Fruit fly (Drosophila melanogaster): Measurements from ENCODE around the gene Tgs1.

Gene Tgs1

DNA sequence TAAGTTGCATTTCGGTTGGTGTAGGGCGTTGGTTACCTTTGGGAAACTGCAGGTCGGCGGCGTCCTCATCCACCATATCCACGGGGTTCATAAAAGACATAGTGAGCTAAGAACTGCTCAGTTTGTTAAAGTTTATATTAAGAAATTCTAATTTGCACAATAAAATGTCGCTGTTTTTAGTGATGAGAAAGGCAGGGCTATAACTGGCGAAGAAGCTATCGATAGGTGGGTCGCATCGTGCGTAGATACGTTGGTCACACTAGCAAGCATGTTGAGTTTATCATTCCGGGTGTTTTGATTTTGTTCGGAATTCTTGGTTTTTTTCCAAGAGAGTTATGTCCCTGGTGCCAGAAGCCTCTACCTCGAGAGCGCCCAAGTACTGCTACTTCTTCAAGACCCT, at the start of gene Tgs1, which contains the start of the genes Ada2a, Polr2D and moi (continued):
- TF ChIP-seq CG14965 (GFP tag; optimal IDR thresholded peaks at IDR 0.05; ENCODE audit: borderline replicate concordance), result no peak
- peak; percentile 72 for TF ChIP-seq hbn (GFP tag; IDR thresholded peaks at IDR 0.05; ENCODE audit: partially characterized antibody)
- no peak for TF ChIP-seq CG30020 (tag; optimal IDR thresholded peaks at IDR 0.05)
- no peak for TF ChIP-seq H15 (GFP tag; IDR thresholded peaks at IDR 0.05)
- TF ChIP-seq cwo (GFP tag; optimal IDR thresholded peaks at IDR 0.05), result no peak
- peak; percentile 73; the same call in 1 of the 3 replicates for TF ChIP-seq CG34422 (GFP tag; IDR thresholded peaks at IDR 0.05)
- TF ChIP-seq CG4730 (GFP tag; IDR thresholded peaks at IDR 0.05), result no peak
- TF ChIP-seq eve (GFP tag; optimal IDR thresholded peaks at IDR 0.05), result no peak
- TF ChIP-seq Sin3A (optimal IDR thresholded peaks at IDR 0.05), result peak; percentile 56
- no peak for TF ChIP-seq CG18011 (GFP tag; optimal IDR thresholded peaks at IDR 0.05)
- TF ChIP-seq MESR4 (GFP tag; optimal IDR thresholded peaks at IDR 0.05), result peak; percentile 78
- TF ChIP-seq run (tag; optimal IDR thresholded peaks at IDR 0.05), result no peak
- no peak for TF ChIP-seq bab2 (GFP tag; optimal IDR thresholded peaks at IDR 0.05)
- TF ChIP-seq CG9876 (GFP tag; optimal IDR thresholded peaks at IDR 0.05), result no peak
- no peak for TF ChIP-seq C15 (GFP tag; IDR thresholded peaks at IDR 0.05)
- TF ChIP-seq Ssrp (tag; optimal IDR thresholded peaks at IDR 0.05), result no peak
- TF ChIP-seq lab (GFP tag; optimal IDR thresholded peaks at IDR 0.05), result no peak
- TF ChIP-seq cad (GFP tag; optimal IDR thresholded peaks at IDR 0.05), result no peak
- no peak for TF ChIP-seq Hmx (GFP tag; optimal IDR thresholded peaks at IDR 0.05)
- TF ChIP-seq bsh (GFP tag; optimal IDR thresholded peaks at IDR 0.05), result no peak
- no peak for TF ChIP-seq CG6272 (GFP tag; IDR thresholded peaks at IDR 0.05)
- no peak for TF ChIP-seq Atf-2 (GFP tag; optimal IDR thresholded peaks at IDR 0.05)
- no peak for TF ChIP-seq zfh1 (GFP tag; IDR thresholded peaks at IDR 0.05)
- TF ChIP-seq Sry-β (GFP tag; optimal IDR thresholded peaks at IDR 0.05), result no peak
- TF ChIP-seq CG10654 (GFP tag; optimal IDR thresholded peaks at IDR 0.05), result no peak
- no peak for TF ChIP-seq sob (GFP tag; IDR thresholded peaks at IDR 0.05)
- TF ChIP-seq CG5953 (GFP tag; IDR thresholded peaks at IDR 0.05), result no peak
- TF ChIP-seq CG10209 (GFP tag; optimal IDR thresholded peaks at IDR 0.05), result no peak
- peak; percentile 73 for TF ChIP-seq CG42726 (GFP tag; IDR thresholded peaks at IDR 0.05; ENCODE audit: partially characterized antibody)
- TF ChIP-seq CG12659 (GFP tag; optimal IDR thresholded peaks at IDR 0.05), result peak; percentile 42
- TF ChIP-seq Stat92E (GFP tag; optimal IDR thresholded peaks at IDR 0.05), result no peak
- TF ChIP-seq TFAM (GFP tag; optimal IDR thresholded peaks at IDR 0.05), result no peak
- no peak for TF ChIP-seq corto (GFP tag; optimal IDR thresholded peaks at IDR 0.05)
- TF ChIP-seq Lpt (GFP tag; optimal IDR thresholded peaks at IDR 0.05), result no peak
- TF ChIP-seq ems (GFP tag; optimal IDR thresholded peaks at IDR 0.05), result no peak
- 0 out of 2 replicates have a peak, but pooled peaks have one; percentile 33 for TF ChIP-seq CG3847 (GFP tag; IDR thresholded peaks at IDR 0.05)
- TF ChIP-seq CG12236 (GFP tag; optimal IDR thresholded peaks at IDR 0.05), result no peak
- TF ChIP-seq CG15269 (tag; optimal IDR thresholded peaks at IDR 0.05), result no peak
- no peak for TF ChIP-seq CG11696 (GFP tag; IDR thresholded peaks at IDR 0.05)
- TF ChIP-seq CG8290 (GFP tag; optimal IDR thresholded peaks at IDR 0.05), result no peak
- no peak for TF ChIP-seq CG8290 (tag; optimal IDR thresholded peaks at IDR 0.05)
- TF ChIP-seq jing (GFP tag; optimal IDR thresholded peaks at IDR 0.05), result no peak
- TF ChIP-seq nmo (GFP tag; optimal IDR thresholded peaks at IDR 0.05), result peak; percentile 7
- peak; percentile 82 for TF ChIP-seq Med (GFP tag)
- TF ChIP-seq Scr (GFP tag; IDR thresholded peaks at IDR 0.05; ENCODE audit: partially characterized antibody), result peak; percentile 79
- TF ChIP-seq nau (GFP tag; optimal IDR thresholded peaks at IDR 0.05), result no peak
- TF ChIP-seq Nf-YA (GFP tag; IDR thresholded peaks at IDR 0.05), result no peak
- TF ChIP-seq Rx (GFP tag; IDR thresholded peaks at IDR 0.05), result no peak
- no peak for TF ChIP-seq ab (GFP tag; optimal IDR thresholded peaks at IDR 0.05)
- no peak for TF ChIP-seq CG6813 (GFP tag; optimal IDR thresholded peaks at IDR 0.05)
- no peak for TF ChIP-seq Jarid2 (GFP tag; optimal IDR thresholded peaks at IDR 0.05)
- no peak for TF ChIP-seq Fer2 (tag; optimal IDR thresholded peaks at IDR 0.05)
